Worm (Caenorhabditis elegans): ENCODE measurements around the gene glb-21.

DNA sequence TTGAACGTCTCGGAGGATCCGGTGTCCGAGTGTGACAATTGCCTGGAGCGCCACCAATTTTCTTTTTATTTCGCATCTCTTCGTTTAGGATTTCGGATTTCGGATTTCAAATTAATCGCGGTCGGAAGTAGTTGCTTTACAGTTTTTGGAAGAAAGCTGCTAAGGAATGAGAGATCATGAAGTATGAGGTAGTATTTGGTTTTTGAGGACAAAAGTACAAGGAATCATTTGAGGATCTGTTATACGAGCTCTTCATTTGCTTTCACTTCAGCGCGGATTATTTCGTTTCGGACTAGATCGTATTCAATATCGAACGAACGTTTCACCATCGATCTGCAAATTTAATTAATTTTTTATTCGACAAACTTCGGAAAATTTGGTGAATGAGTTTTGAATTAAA is 11.9 kb downstream of the glb-21 start, which contains the start of gene R102.11:
- no peak for TF ChIP-seq sox-4 (tag; optimal IDR thresholded peaks at IDR 0.05)
- no peak for TF ChIP-seq nhr-11 (tag; optimal IDR thresholded peaks at IDR 0.05)
- TF ChIP-seq eyg-1 (tag; optimal IDR thresholded peaks at IDR 0.05), result no peak
- TF ChIP-seq dve-1 (tag; optimal IDR thresholded peaks at IDR 0.05), result no peak

Data from whole organism, late embryonic.